Fruit fly (Drosophila melanogaster) S2 (cell line): ENCODE data around the gene Ada2a.

Experiments used
- CG8478 ChIP-seq: fragments of >200 bp; optimal IDR thresholded peaks from 2 replicates; lab custom pipeline; 2018
- CTCF ChIP-seq, 2 experiments: fragments of >200 bp; optimal IDR thresholded peaks; 2 replicates each; lab custom pipeline; 2018

DNA sequence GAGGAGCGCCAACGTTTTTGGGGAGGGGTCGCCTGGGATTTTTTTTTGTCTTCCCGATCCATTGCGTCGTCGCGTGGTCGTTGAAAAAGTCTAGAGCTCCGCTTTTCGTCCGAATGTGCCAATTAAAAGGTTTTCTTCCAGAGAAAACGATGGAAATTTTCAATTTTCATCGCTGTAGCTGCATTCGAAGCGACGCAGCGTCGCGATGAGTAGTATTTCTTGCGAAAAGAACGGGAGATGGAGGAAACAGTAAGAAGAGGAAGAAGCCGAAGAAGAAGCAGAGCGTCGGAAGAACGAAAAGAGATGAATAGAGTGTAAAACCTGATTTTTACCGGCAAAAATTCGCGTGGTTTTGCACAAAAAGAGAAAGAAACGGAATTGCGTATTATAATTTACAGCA, 12.3 kb downstream of the Ada2a start:
- no peak for TF ChIP-seq CTCF (optimal IDR thresholded peaks at IDR 0.05; lab: Kevin White, UChicago)
- TF ChIP-seq CG8478: no peak
